Worm (Caenorhabditis elegans) whole organism, midembryonic: ENCODE data around the gene T19D7.5.

ENCODE experiments used
- flt-1 ChIP-seq: fragments of 200-800 bp; sonication (Bioruptor generic); IDR thresholded peaks from 2 replicates; pipeline ENCODE4 v1.3.6; 2022; ENCODE audit warnings: missing genetic modification characterization, missing compliant biosample characterization
- ztf-23 ChIP-seq: fragments of 200-800 bp; sonication (Bioruptor generic); IDR thresholded peaks from 2 replicates; pipeline ENCODE4 v1.3.6; 2022; ENCODE audit warnings: missing genetic modification reagents, missing genetic modification characterization, missing compliant biosample characterization

ce11 chrX:671807-672206 lies 5.8 kb upstream of the T19D7.5 start, which contains the start of gene lgc-32:
- no peak for TF ChIP-seq flt-1 (GFP tag; lab: Robert Waterston, UW)
- no peak for TF ChIP-seq ztf-23 (GFP tag; lab: Robert Waterston, UW)
